Fruit fly (Drosophila melanogaster): ENCODE measurements around the gene dpr20.

dm6 chr3L:902598-902997, 45.5 kb upstream of the dpr20 start, which contains the start of gene mat:
- TF ChIP-seq rn (GFP tag; IDR thresholded peaks at IDR 0.05) = no peak
- TF ChIP-seq Pif1A (GFP tag; optimal IDR thresholded peaks at IDR 0.05) = no peak
- no peak for TF ChIP-seq CG17806 (tag; optimal IDR thresholded peaks at IDR 0.05)
- TF ChIP-seq EcR (GFP tag; optimal IDR thresholded peaks at IDR 0.05) = no peak
- no peak for TF ChIP-seq CG9948 (tag; optimal IDR thresholded peaks at IDR 0.05)
- no peak for TF ChIP-seq CG8301 (tag; optimal IDR thresholded peaks at IDR 0.05)
- TF ChIP-seq CG14655 (GFP tag; optimal IDR thresholded peaks at IDR 0.05) = no peak
- no peak for TF ChIP-seq gl (tag; optimal IDR thresholded peaks at IDR 0.05)

Measured in whole organism, pupa.